Worm (Caenorhabditis elegans) whole organism, L4 larva: Measurements from ENCODE around the gene idpp-16.

Experiments used
- D1046.2 ChIP-seq: fragments of 200-800 bp; sonication (Bioruptor generic); IDR thresholded peaks from 2 replicates; pipeline ENCODE4 v1.3.6; 2022; ENCODE audit warnings: missing genetic modification characterization, missing compliant biosample characterization
- F37D6.2 ChIP-seq: sonication (generic microtip); optimal IDR thresholded peaks from 2 replicates; lab custom pipeline; 2016; ENCODE audit warnings: mild to moderate bottlenecking, missing genetic modification characterization, missing compliant biosample characterization
- R02D3.7 ChIP-seq: fragments of 150-350 bp; sonication (generic microtip); optimal IDR thresholded peaks from 3 replicates; lab custom pipeline; 2014; ENCODE audit warnings: missing biosample characterization, missing genetic modification characterization
- T20F7.1 ChIP-seq: fragments of 200-800 bp; sonication (Bioruptor generic); optimal IDR thresholded peaks from 2 replicates; lab custom pipeline; 2018; ENCODE audit warnings: mild to moderate bottlenecking, missing genetic modification characterization, missing compliant biosample characterization
- T26A8.4 ChIP-seq: fragments of 200-800 bp; sonication (Bioruptor generic); IDR thresholded peaks from 2 replicates; pipeline ENCODE4 v1.3.6; 2022; ENCODE audit warnings: missing genetic modification characterization, missing compliant biosample characterization
- Y105C5A.15 ChIP-seq: fragments of 200-800 bp; sonication (Bioruptor generic); IDR thresholded peaks from 2 replicates; pipeline ENCODE4 v1.3.6; 2022; ENCODE audit warnings: missing genetic modification characterization, missing compliant biosample characterization
- ZK337.2 ChIP-seq: fragments of 200-800 bp; sonication (Bioruptor generic); IDR thresholded peaks from 2 replicates; pipeline ENCODE4 v1.3.6; 2022; ENCODE audit warnings: missing genetic modification reagents, missing genetic modification characterization, missing compliant biosample characterization
- aha-1 ChIP-seq: fragments of 150-350 bp; peaks from one replicate; lab custom pipeline; 2014; ENCODE audit warnings: missing biosample characterization, missing genetic modification characterization
- ama-1 ChIP-seq: fragments of 150-350 bp; optimal IDR thresholded peaks from 2 replicates; lab custom pipeline; 2014; ENCODE audit warnings: inconsistent platforms, mixed read lengths
- ceh-20 ChIP-seq: fragments of 200-800 bp; sonication (Bioruptor generic); IDR thresholded peaks from 2 replicates; pipeline ENCODE4 v1.3.6; 2022; ENCODE audit warnings: missing genetic modification reagents, missing genetic modification characterization, missing compliant biosample characterization
- ceh-82 ChIP-seq: sonication (generic microtip); optimal IDR thresholded peaks from 2 replicates; lab custom pipeline; 2017; ENCODE audit warnings: missing biosample characterization, missing genetic modification characterization
- daf-16 ChIP-seq, 3 experiments: sonication (generic microtip); optimal IDR thresholded peaks; 2 replicates each; lab custom pipeline; 2016 to 2017; ENCODE audit warnings: missing genetic modification characterization in 3 of 3, missing genetic modification reagents in 3 of 3, mild to moderate bottlenecking in 2 of 3, missing compliant biosample characterization in 2 of 3, missing biosample characterization in 1 of 3, moderate library complexity in 1 of 3
- dmd-6 ChIP-seq: fragments of 200-800 bp; sonication (Bioruptor generic); IDR thresholded peaks from 2 replicates; pipeline ENCODE4 v1.3.6; 2022; ENCODE audit warnings: missing genetic modification reagents, missing genetic modification characterization, missing compliant biosample characterization
- dmd-9 ChIP-seq: fragments of 200-800 bp; sonication (Bioruptor generic); IDR thresholded peaks from 2 replicates; pipeline ENCODE4 v1.3.6; 2022; ENCODE audit warnings: missing genetic modification reagents, missing genetic modification characterization, missing compliant biosample characterization
- dpl-1 ChIP-seq: fragments of 150-350 bp; optimal IDR thresholded peaks from 2 replicates; lab custom pipeline; 2014; ENCODE audit warnings: missing biosample characterization, missing genetic modification reagents, missing genetic modification characterization
- duxl-1 ChIP-seq: sonication (generic microtip); optimal IDR thresholded peaks from 2 replicates; lab custom pipeline; 2016; ENCODE audit warnings: mild to moderate bottlenecking, missing genetic modification characterization, moderate library complexity, missing compliant biosample characterization; ENCODE audit not compliant: poor library complexity
- dve-1 ChIP-seq: sonication (generic microtip); optimal IDR thresholded peaks from 2 replicates; lab custom pipeline; 2017; ENCODE audit warnings: antibody characterized with exemption, mild to moderate bottlenecking, missing genetic modification characterization, missing compliant biosample characterization; ENCODE audit not compliant: insufficient read depth
- egl-27 ChIP-seq: sonication (generic microtip); optimal IDR thresholded peaks from 3 replicates; lab custom pipeline; 2017; ENCODE audit warnings: missing biosample characterization, missing genetic modification reagents, missing genetic modification characterization
- egl-43 ChIP-seq: fragments of 200-800 bp; sonication (Bioruptor generic); IDR thresholded peaks from 2 replicates; pipeline ENCODE4 v1.3.6; 2022; ENCODE audit warnings: missing genetic modification reagents, missing genetic modification characterization, missing compliant biosample characterization
- hif-1 ChIP-seq, 2 experiments: sonication (generic microtip); optimal IDR thresholded peaks; 2 replicates each; lab custom pipeline; 2016 to 2017; ENCODE audit warnings: missing compliant biosample characterization in 2 of 2, missing genetic modification characterization in 2 of 2, missing genetic modification reagents in 2 of 2, missing genotype in 2 of 2, mild to moderate bottlenecking in 1 of 2
- hlh-11 ChIP-seq: fragments of 200-800 bp; sonication (Bioruptor generic); optimal IDR thresholded peaks from 2 replicates; lab custom pipeline; 2018; ENCODE audit warnings: mild to moderate bottlenecking, missing genetic modification characterization, missing compliant biosample characterization
- hlh-30 ChIP-seq: sonication (generic microtip); optimal IDR thresholded peaks from 2 replicates; lab custom pipeline; 2017; ENCODE audit warnings: antibody characterized with exemption, mild to moderate bottlenecking, missing genetic modification characterization, missing compliant biosample characterization; ENCODE audit not compliant: insufficient read depth
- hmg-1.1 ChIP-seq: fragments of 200-800 bp; sonication (Bioruptor generic); IDR thresholded peaks from 2 replicates; pipeline ENCODE4 v1.3.6; 2022; ENCODE audit warnings: missing genetic modification reagents, missing genetic modification characterization, missing compliant biosample characterization
- lin-1 ChIP-seq: fragments of 200-800 bp; sonication (Bioruptor generic); IDR thresholded peaks from 2 replicates; pipeline ENCODE4 v1.3.6; 2022; ENCODE audit warnings: missing genetic modification reagents, missing genetic modification characterization, missing compliant biosample characterization
- lin-38 ChIP-seq: fragments of 200-800 bp; sonication (Bioruptor generic); IDR thresholded peaks from 2 replicates; pipeline ENCODE4 v1.3.6; 2022; ENCODE audit warnings: missing genetic modification reagents, missing genetic modification characterization, missing compliant biosample characterization
- lin-39 ChIP-seq: fragments of 150-350 bp; optimal IDR thresholded peaks from 2 replicates; lab custom pipeline; 2014; ENCODE audit warnings: missing biosample characterization, missing genetic modification reagents, missing genetic modification characterization
- lsy-2 ChIP-seq, 2 experiments: fragments of 150-350 bp in 1 of 2; sonication (generic microtip) in 1 of 2; optimal IDR thresholded peaks; 2 replicates each; lab custom pipeline; 2014 to 2017; ENCODE audit warnings: missing biosample characterization in 2 of 2, missing genetic modification characterization in 2 of 2
- madf-5 ChIP-seq, 2 experiments: fragments of 200-800 bp; sonication (Bioruptor generic); IDR thresholded peaks; 2 replicates each; pipeline ENCODE4 v1.3.6; 2022; ENCODE audit warnings: missing compliant biosample characterization in 2 of 2, missing genetic modification characterization in 2 of 2
- mdl-1 ChIP-seq, 2 experiments: fragments of 150-350 bp in 1 of 2; sonication (generic microtip) in 1 of 2; optimal IDR thresholded peaks; 2 replicates each; lab custom pipeline; 2014 to 2017; ENCODE audit warnings: missing biosample characterization in 2 of 2, missing genetic modification characterization in 2 of 2
- mep-1 ChIP-seq: fragments of 150-350 bp; sonication (generic microtip); optimal IDR thresholded peaks from 3 replicates; lab custom pipeline; 2014; ENCODE audit warnings: missing biosample characterization, missing genetic modification characterization
- mes-2 ChIP-seq: sonication (generic microtip); optimal IDR thresholded peaks from 2 replicates; lab custom pipeline; 2016; ENCODE audit warnings: missing genotype, mild to moderate bottlenecking, missing genetic modification characterization, missing compliant biosample characterization; ENCODE audit not compliant: poor library complexity, severe bottlenecking
- mxl-3 ChIP-seq: fragments of 200-800 bp; sonication (Bioruptor generic); optimal IDR thresholded peaks from 2 replicates; lab custom pipeline; 2018; ENCODE audit warnings: mild to moderate bottlenecking, missing genetic modification characterization, missing compliant biosample characterization
- nhr-237 ChIP-seq: sonication (generic microtip); optimal IDR thresholded peaks from 2 replicates; lab custom pipeline; 2017; ENCODE audit warnings: missing biosample characterization, missing genetic modification characterization
- nhr-25 ChIP-seq: sonication (generic microtip); optimal IDR thresholded peaks from 2 replicates; lab custom pipeline; 2017; ENCODE audit warnings: missing genetic modification characterization, mild to moderate bottlenecking, missing compliant biosample characterization, antibody characterized with exemption, moderate library complexity, borderline replicate concordance; ENCODE audit not compliant: insufficient read depth
- nhr-28 ChIP-seq: fragments of 150-350 bp; optimal IDR thresholded peaks from 2 replicates; lab custom pipeline; 2014; ENCODE audit warnings: missing biosample characterization, missing genetic modification characterization
- nhr-42 ChIP-seq: fragments of 200-800 bp; sonication (Bioruptor generic); IDR thresholded peaks from 2 replicates; pipeline ENCODE4 v1.3.6; 2022; ENCODE audit warnings: missing genetic modification characterization, missing compliant biosample characterization
- nhr-6 ChIP-seq: fragments of 150-350 bp; optimal IDR thresholded peaks from 2 replicates; lab custom pipeline; 2014; ENCODE audit warnings: missing biosample characterization, missing genetic modification characterization
- nhr-77 ChIP-seq: fragments of 150-350 bp; optimal IDR thresholded peaks from 2 replicates; lab custom pipeline; 2014; ENCODE audit warnings: missing biosample characterization, missing genetic modification characterization
- php-3 ChIP-seq: fragments of 200-800 bp; sonication (Bioruptor generic); IDR thresholded peaks from 2 replicates; pipeline ENCODE4 v1.3.6; 2022; ENCODE audit warnings: missing genetic modification reagents, missing genetic modification characterization, missing compliant biosample characterization
- pqm-1 ChIP-seq: sonication (generic microtip); optimal IDR thresholded peaks from 2 replicates; lab custom pipeline; 2017; ENCODE audit warnings: missing biosample characterization, missing genetic modification characterization
- rbr-2 ChIP-seq: sonication (generic microtip); optimal IDR thresholded peaks from 2 replicates; lab custom pipeline; 2016; ENCODE audit warnings: missing genotype, missing genetic modification characterization, missing compliant biosample characterization
- snpc-4 ChIP-seq: fragments of 150-350 bp; optimal IDR thresholded peaks from 2 replicates; lab custom pipeline; 2014; ENCODE audit warnings: missing biosample characterization, missing genetic modification characterization
- tag-97 ChIP-seq: fragments of 200-800 bp; sonication (Bioruptor generic); IDR thresholded peaks from 2 replicates; pipeline ENCODE4 v1.3.6; 2022; ENCODE audit warnings: missing genetic modification characterization, missing compliant biosample characterization
- unc-130 ChIP-seq: sonication (generic microtip); optimal IDR thresholded peaks from 2 replicates; lab custom pipeline; 2016; ENCODE audit warnings: missing genetic modification reagents, missing genetic modification characterization, missing compliant biosample characterization
- zfp-2 ChIP-seq: sonication (generic microtip); optimal IDR thresholded peaks from 2 replicates; lab custom pipeline; 2016; ENCODE audit warnings: mild to moderate bottlenecking, missing genetic modification characterization, missing compliant biosample characterization
- ztf-11 ChIP-seq: fragments of 150-350 bp; optimal IDR thresholded peaks from 2 replicates; lab custom pipeline; 2014; ENCODE audit warnings: missing biosample characterization, missing genetic modification characterization

The idpp-16 gene

DNA sequence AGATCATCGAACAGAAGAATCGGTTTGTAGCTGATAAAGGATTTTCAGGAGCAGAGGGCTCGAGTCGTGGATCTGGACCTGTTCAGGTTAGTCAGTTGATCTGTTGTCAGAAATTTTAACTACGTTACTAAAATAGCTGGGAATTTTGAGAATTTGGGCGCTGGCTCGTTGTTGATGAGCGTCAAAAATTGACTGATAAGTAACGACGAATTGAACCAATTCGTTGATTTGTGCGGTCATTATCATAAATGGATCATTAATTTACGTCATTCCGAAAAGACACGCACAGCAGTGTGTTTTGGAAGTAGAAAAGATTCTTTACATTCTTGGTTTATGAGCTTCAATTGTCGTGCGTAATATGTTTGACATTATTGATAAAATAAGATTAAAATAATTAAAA, 41.5 kb upstream of the idpp-16 start:
- peak; percentile 20 for TF ChIP-seq pqm-1 (tag; lab: Kevin White, UChicago)
- peak; percentile 49 for TF ChIP-seq nhr-28 (tag; lab: Kevin White, UChicago)
- TF ChIP-seq hlh-11 (tag; lab: Kevin White, UChicago) = peak; percentile 49
- TF ChIP-seq dve-1 (tag; lab: Kevin White, UChicago) = no peak
- TF ChIP-seq dmd-6 (GFP tag; lab: Robert Waterston, UW) = peak; percentile 72
- TF ChIP-seq aha-1 (tag; lab: Kevin White, UChicago) = peak; percentile 46
- no peak for TF ChIP-seq D1046.2 (GFP tag; lab: Robert Waterston, UW)
- TF ChIP-seq php-3 = peak; percentile 54; the same call in 1 of the 2 replicates
- TF ChIP-seq, all 104 proteins: peak for 6

- TF ChIP-seq Y105C5A.15 (GFP tag; lab: Robert Waterston, UW) (no peak), aha-1 (tag; lab: Kevin White, UChicago) (peak; percentile 98), ztf-11 (tag; lab: Kevin White, UChicago) (no peak), egl-27 (tag; lab: Kevin White, UChicago) (no peak), duxl-1 (no peak), lin-1 (GFP tag; lab: Robert Waterston, UW) (no peak), R02D3.7 (no peak)
Measured at ce11 chrV:11645244-11645643, 38.9 kb upstream of the idpp-16 start, which contains the start of gene skp-1. Gene skp-1, plus strand, starts transcription at chrV:11645481.

- TF ChIP-seq lin-38 (peak; percentile 83), unc-130 (GFP tag; lab: Kevin White, UChicago) (peak; percentile 88), ceh-20 (GFP tag; lab: Robert Waterston, UW) (no peak), nhr-77 (tag; lab: Kevin White, UChicago) (peak; percentile 5), ZK337.2 (peak; percentile 44; the same call in 1 of the 2 replicates), R02D3.7 (no peak), hlh-11 (tag; lab: Kevin White, UChicago) (peak; percentile 41), madf-5 (GFP tag; IDR thresholded peaks at IDR 0.05; lab: Robert Waterston, UW) (no peak), mes-2 (tag; lab: Kevin White, UChicago) (peak; percentile 96), hmg-1.1 (peak; percentile 53; the same call in 1 of the 2 replicates), T20F7.1 (GFP tag; lab: Kevin White, UChicago) (peak; percentile 48), daf-16 (GFP tag; optimal IDR thresholded peaks at IDR 0.05; lab: Kevin White, UChicago) (no peak), daf-16 (tag; optimal IDR thresholded peaks at IDR 0.05; lab: Kevin White, UChicago) (peak; percentile 13), T26A8.4 (GFP tag; lab: Robert Waterston, UW) (no peak), dmd-9 (GFP tag; lab: Robert Waterston, UW) (0 out of 2 replicates have a peak, but pooled peaks have one; percentile 48), ama-1 (lab: Kevin White, UChicago) (no peak), zfp-2 (tag; lab: Kevin White, UChicago) (no peak), egl-43 (GFP tag; lab: Robert Waterston, UW) (no peak), nhr-42 (no peak), tag-97 (GFP tag; lab: Robert Waterston, UW) (no peak), dve-1 (tag; lab: Kevin White, UChicago) (peak; percentile 24), dpl-1 (GFP tag; lab: Kevin White, UChicago) (peak; percentile 75), nhr-25 (tag; lab: Kevin White, UChicago) (peak; percentile 31), lin-39 (no peak), nhr-28 (tag; lab: Kevin White, UChicago) (peak; percentile 50), nhr-6 (peak; percentile 85), lsy-2 (tag; optimal IDR thresholded peaks at IDR 0.05; lab: Kevin White, UChicago) (peak in 1 of 2 experiments; percentile 73), dmd-6 (GFP tag; lab: Robert Waterston, UW) (peak; percentile 47; the same call in 1 of the 2 replicates), nhr-237 (tag; lab: Kevin White, UChicago) (no peak), mxl-3 (GFP tag; lab: Kevin White, UChicago) (peak; percentile 82), ceh-82 (tag; lab: Kevin White, UChicago) (no peak), rbr-2 (peak; percentile 26), hlh-30 (tag; lab: Kevin White, UChicago) (peak; percentile 72), F37D6.2 (no peak), mep-1 (peak; percentile 64), snpc-4 (tag; lab: Kevin White, UChicago) (no peak), mdl-1 (tag; optimal IDR thresholded peaks at IDR 0.05; lab: Kevin White, UChicago) (peak; percentile 44 to 90), hif-1 (tag; optimal IDR thresholded peaks at IDR 0.05; lab: Kevin White, UChicago) (peak in 1 of 2 experiments; percentile 87)
Measured at ce11 chrV:11644166-11644565, 37.8 kb upstream of the idpp-16 start, which contains the start of gene bir-1. Gene bir-1, plus strand, starts transcription at chrV:11644477.
